5 worm cellular contexts compared by ENCODE assay signal in genomic region chrIV:16483273-16484204, ce11.
TF ChIP-seq lines count a peak whose summit lies in the region.

No protein-coding gene starts in this region.

TF ChIP-seq in whole organism, L1 larva, 84 proteins besides CTCF, POLR2A, EP300 and RAD21 (continues in another document):
- no peak for TF ChIP-seq fkh-8 (tag; optimal IDR thresholded peaks at IDR 0.05; lab: Kevin White, UChicago)
- no peak for TF ChIP-seq ceh-90 (tag; optimal IDR thresholded peaks at IDR 0.05; lab: Kevin White, UChicago)
- TF ChIP-seq efl-1 (optimal IDR thresholded peaks at IDR 0.05; lab: Kevin White, UChicago): no peak
- peak; percentile 56 to 94 for TF ChIP-seq efl-1 (GFP tag; optimal IDR thresholded peaks at IDR 0.05 in 1 of 2; lab: Kevin White, UChicago)
- TF ChIP-seq sup-37 (GFP tag; optimal IDR thresholded peaks at IDR 0.05; lab: Kevin White, UChicago): no peak
- no peak for TF ChIP-seq egl-27 (tag; optimal IDR thresholded peaks at IDR 0.05; lab: Kevin White, UChicago)
- TF ChIP-seq nhr-237 (tag; optimal IDR thresholded peaks at IDR 0.05; lab: Kevin White, UChicago): no peak
- no peak for TF ChIP-seq jun-1 (tag; optimal IDR thresholded peaks at IDR 0.05; lab: Kevin White, UChicago)
- TF ChIP-seq tlp-1 (tag; optimal IDR thresholded peaks at IDR 0.05; lab: Kevin White, UChicago): no peak
- TF ChIP-seq snpc-4 (tag; optimal IDR thresholded peaks at IDR 0.05; lab: Kevin White, UChicago): no peak
- no peak for TF ChIP-seq nhr-85 (tag; lab: Kevin White, UChicago)
- no peak for TF ChIP-seq nhr-28 (tag; optimal IDR thresholded peaks at IDR 0.05; lab: Kevin White, UChicago)
- no peak for TF ChIP-seq xbp-1 (tag; optimal IDR thresholded peaks at IDR 0.05; lab: Kevin White, UChicago)
- peak; percentile 9 for TF ChIP-seq nhr-71 (tag; optimal IDR thresholded peaks at IDR 0.05; lab: Kevin White, UChicago)
- TF ChIP-seq lin-14 (GFP tag; optimal IDR thresholded peaks at IDR 0.05; lab: Kevin White, UChicago): no peak
- TF ChIP-seq dpl-1 (GFP tag; optimal IDR thresholded peaks at IDR 0.05; lab: Kevin White, UChicago): peak in 2 of 3 experiments; percentile 7 to 32
- no peak for TF ChIP-seq skn-1 (tag; optimal IDR thresholded peaks at IDR 0.05; lab: Kevin White, UChicago)
- TF ChIP-seq pag-3 (tag; optimal IDR thresholded peaks at IDR 0.05; lab: Kevin White, UChicago; ENCODE audit: borderline replicate concordance, insufficient read depth): no peak
- TF ChIP-seq ceh-63 (GFP tag; optimal IDR thresholded peaks at IDR 0.05; lab: Kevin White, UChicago): no peak

TF ChIP-seq in whole organism, L3 larva, 47 proteins besides CTCF, POLR2A, EP300 and RAD21:
- TF ChIP-seq ceh-28 (tag; optimal IDR thresholded peaks at IDR 0.05; lab: Kevin White, UChicago): peak; percentile 11
- TF ChIP-seq daf-12 (tag; optimal IDR thresholded peaks at IDR 0.05; lab: Kevin White, UChicago): no peak

TF ChIP-seq in whole organism, L4 larva, 104 proteins besides CTCF, POLR2A, EP300 and RAD21:
- TF ChIP-seq hif-1 (tag; optimal IDR thresholded peaks at IDR 0.05; lab: Kevin White, UChicago) (peak in 1 of 2 experiments; percentile 14), hmg-1.1 (GFP tag; IDR thresholded peaks at IDR 0.05; lab: Robert Waterston, UW) (0 out of 2 replicates have a peak, but pooled peaks have one; percentile 12), daf-19 (GFP tag; conservative IDR thresholded peaks at IDR 0.05; lab: Robert Waterston, UW) (no peak), lin-13 (GFP tag; optimal IDR thresholded peaks at IDR 0.05; lab: Kevin White, UChicago) (no peak), aly-2 (tag; optimal IDR thresholded peaks at IDR 0.05; lab: Kevin White, UChicago) (peak; percentile 23), aha-1 (tag; lab: Kevin White, UChicago) (peak; percentile 91), zip-2 (tag; optimal IDR thresholded peaks at IDR 0.05; lab: Kevin White, UChicago) (no peak), snpc-1.2 (GFP tag; IDR thresholded peaks at IDR 0.05; lab: Robert Waterston, UW) (0 out of 2 replicates have a peak, but pooled peaks have one; percentile 49), lin-38 (GFP tag; IDR thresholded peaks at IDR 0.05; lab: Robert Waterston, UW) (0 out of 2 replicates have a peak, but pooled peaks have one; percentile 2), ctbp-1 (GFP tag; IDR thresholded peaks at IDR 0.05; lab: Robert Waterston, UW) (0 out of 2 replicates have a peak, but pooled peaks have one; percentile 15), mes-2 (tag; optimal IDR thresholded peaks at IDR 0.05; lab: Kevin White, UChicago; ENCODE audit: poor library complexity, severe bottlenecking) (peak; percentile 46), ceh-28 (tag; optimal IDR thresholded peaks at IDR 0.05; lab: Kevin White, UChicago) (peak; percentile 64)

TF ChIP-seq in whole organism, midembryonic, 9 proteins besides CTCF, POLR2A, EP300 and RAD21:
- TF ChIP-seq T22C8.4 (GFP tag; IDR thresholded peaks at IDR 0.05; lab: Robert Waterston, UW): 0 out of 2 replicates have a peak, but pooled peaks have one; percentile 50
- TF ChIP-seq ztf-29 (GFP tag; IDR thresholded peaks at IDR 0.05; lab: Robert Waterston, UW): no peak
- no peak for TF ChIP-seq klf-2 (GFP tag; conservative IDR thresholded peaks at IDR 0.05; lab: Robert Waterston, UW)

TF ChIP-seq in whole organism, young adult, 124 proteins besides CTCF, POLR2A, EP300 and RAD21:
- TF ChIP-seq tbp1 (GFP tag; optimal IDR thresholded peaks at IDR 0.05; lab: Kevin White, UChicago) (peak; percentile 3), snpc-4 (GFP tag; optimal IDR thresholded peaks at IDR 0.05; lab: Kevin White, UChicago) (no peak), snpc-4 (tag; optimal IDR thresholded peaks at IDR 0.05; lab: Kevin White, UChicago) (peak in 1 of 4 experiments; percentile 73), T07F8.4 (tag; optimal IDR thresholded peaks at IDR 0.05; lab: Kevin White, UChicago) (no peak), dpl-1 (GFP tag; optimal IDR thresholded peaks at IDR 0.05; lab: Kevin White, UChicago) (no peak), D2030.7 (GFP tag; IDR thresholded peaks at IDR 0.05; lab: Robert Waterston, UW) (no peak), Y56A3A.18 (GFP tag; IDR thresholded peaks at IDR 0.05; lab: Robert Waterston, UW) (0 out of 2 replicates have a peak, but pooled peaks have one; percentile 20), attf-6 (GFP tag; IDR thresholded peaks at IDR 0.05; lab: Robert Waterston, UW) (peak; percentile 55; the same call in 1 of the 2 replicates)
